Worm (Caenorhabditis elegans) whole organism, L2 larva: Measurements from ENCODE around the gene ZK353.3.

ENCODE experiments used
- F13H6.1 ChIP-seq: sonication (generic microtip); optimal IDR thresholded peaks from 2 replicates; lab custom pipeline; 2016; ENCODE audit warnings: missing genetic modification characterization, missing compliant biosample characterization
- dmd-4 ChIP-seq: sonication (generic microtip); optimal IDR thresholded peaks from 2 replicates; lab custom pipeline; 2017; ENCODE audit warnings: missing biosample characterization, missing genetic modification characterization
- lin-13 ChIP-seq: fragments of 150-350 bp; optimal IDR thresholded peaks from 2 replicates; lab custom pipeline; 2014; ENCODE audit warnings: missing biosample characterization, missing genetic modification reagents, missing genetic modification characterization
- mbf-1 ChIP-seq: sonication (generic microtip); optimal IDR thresholded peaks from 2 replicates; lab custom pipeline; 2017; ENCODE audit warnings: missing biosample characterization, missing genetic modification characterization
- mdl-1 ChIP-seq, 2 experiments: fragments of 150-350 bp in 1 of 2; sonication (generic microtip) in 1 of 2; optimal IDR thresholded peaks; 2 replicates each; lab custom pipeline; 2017; ENCODE audit warnings: missing biosample characterization in 2 of 2, missing genetic modification characterization in 2 of 2
- nhr-12 ChIP-seq: fragments of 150-350 bp; optimal IDR thresholded peaks from 2 replicates; lab custom pipeline; 2014; ENCODE audit warnings: missing biosample characterization, missing genetic modification characterization
- nhr-25 ChIP-seq: fragments of 150-350 bp; sonication (generic microtip); optimal IDR thresholded peaks from 3 replicates; lab custom pipeline; 2014; ENCODE audit warnings: missing biosample characterization, missing genetic modification characterization
- snpc-4 ChIP-seq: fragments of 150-350 bp; optimal IDR thresholded peaks from 2 replicates; lab custom pipeline; 2014; ENCODE audit warnings: missing biosample characterization, missing genetic modification characterization
- ztf-11 ChIP-seq: sonication (generic microtip); optimal IDR thresholded peaks from 2 replicates; lab custom pipeline; 2017; ENCODE audit warnings: missing biosample characterization, missing genetic modification characterization

DNA sequence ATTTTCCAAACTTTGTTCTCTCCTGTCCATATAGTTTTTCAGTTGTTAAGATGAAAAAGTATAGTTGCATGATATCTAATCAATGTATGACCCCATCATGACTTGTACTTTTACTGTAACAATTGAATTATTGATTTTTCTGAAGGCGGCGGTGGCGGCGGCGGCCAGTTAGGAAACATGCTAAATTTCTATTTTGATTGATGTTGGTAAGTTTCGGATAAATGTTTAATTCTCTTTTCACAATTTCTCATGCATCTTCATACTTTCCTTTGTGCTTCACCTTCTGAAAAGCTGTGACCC lies 22.1 kb downstream of the ZK353.3 start, which contains the start of gene sor-1:
- TF ChIP-seq nhr-25 (tag; lab: Kevin White, UChicago) (no peak), snpc-4 (no peak), dmd-4 (tag; lab: Kevin White, UChicago) (no peak), lin-13 (GFP tag; lab: Kevin White, UChicago) (no peak), ztf-11 (no peak), nhr-12 (no peak), F13H6.1 (tag; lab: Kevin White, UChicago) (no peak), mdl-1 (tag; optimal IDR thresholded peaks at IDR 0.05; lab: Kevin White, UChicago) (no peak), mbf-1 (no peak)
